Worm (Caenorhabditis elegans): ENCODE results near the gene F36D3.5.

The F36D3.5 gene

DNA sequence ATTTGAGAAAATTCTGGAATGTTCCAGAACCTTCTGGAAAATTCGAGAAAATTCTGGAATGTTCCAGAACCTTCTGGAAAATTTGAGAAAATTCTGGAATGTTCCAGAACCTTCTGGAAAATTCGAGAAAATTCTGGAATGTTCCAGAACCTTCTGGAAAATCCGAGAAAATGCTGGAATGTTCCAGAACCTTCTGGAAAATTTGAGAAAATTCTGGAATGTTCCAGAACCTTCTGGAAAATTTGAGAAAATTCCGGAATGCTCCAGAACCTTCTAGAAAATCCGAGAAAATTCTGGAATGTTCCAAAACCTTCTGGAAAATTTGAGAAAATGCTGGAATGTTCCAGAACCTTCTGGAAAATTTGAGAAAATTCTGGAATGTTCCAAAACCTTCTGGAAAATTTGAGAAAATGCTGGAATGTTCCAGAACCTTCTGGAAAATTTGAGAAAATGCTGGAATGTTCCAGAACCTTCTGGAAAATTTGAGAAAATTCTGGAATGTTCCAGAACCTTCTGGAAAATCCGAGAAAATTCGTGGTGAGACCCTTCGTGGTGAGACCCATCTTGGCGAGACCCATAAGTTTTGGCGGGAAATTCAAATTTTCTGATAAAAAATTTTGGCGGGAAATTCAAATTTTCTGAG is 33.1 kb upstream of the F36D3.5 start:
- TF ChIP-seq hsf-1 (GFP tag; IDR thresholded peaks at IDR 0.05) (peak; percentile 96), pbrm-1 (GFP tag; IDR thresholded peaks at IDR 0.05) (0 out of 2 replicates have a peak, but pooled peaks have one; percentile 13), dox-1 (GFP tag; IDR thresholded peaks at IDR 0.05) (peak; percentile 74), egrh-3 (GFP tag; IDR thresholded peaks at IDR 0.05) (peak; percentile 13), madf-6 (GFP tag; IDR thresholded peaks at IDR 0.05) (peak; percentile 30; the same call in 1 of the 2 replicates)

DNA sequence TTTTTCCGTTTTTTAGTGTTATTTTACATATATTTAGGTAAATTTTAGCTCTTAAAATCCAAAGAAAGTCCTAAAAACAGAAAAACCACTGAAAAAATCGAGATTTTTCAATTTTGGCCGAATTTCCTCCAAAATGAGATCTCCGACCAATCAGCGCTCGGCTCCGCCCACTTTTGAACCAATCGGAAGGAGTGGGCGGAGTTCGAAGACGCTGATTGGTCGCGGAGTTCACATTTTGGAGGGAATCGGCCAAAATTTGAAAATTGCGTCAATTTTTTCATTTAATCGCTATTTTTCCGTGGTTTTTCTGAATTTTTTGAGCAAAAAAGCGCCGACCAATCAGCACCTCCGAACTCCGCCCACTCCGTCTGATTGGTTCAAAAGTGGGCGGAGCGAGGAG is 25.6 kb upstream of the F36D3.5 start:
- TF ChIP-seq chd-7 (tag; optimal IDR thresholded peaks at IDR 0.05) (no peak), nhr-120 (GFP tag; IDR thresholded peaks at IDR 0.05) (no peak), pbrm-1 (GFP tag; IDR thresholded peaks at IDR 0.05) (no peak), nfya-2 (GFP tag; IDR thresholded peaks at IDR 0.05) (no peak), snpc-1.3 (tag; optimal IDR thresholded peaks at IDR 0.05; ENCODE audit: insufficient read depth) (no peak), B0019.2 (GFP tag; conservative IDR thresholded peaks at IDR 0.05) (no peak), fkh-3 (tag; optimal IDR thresholded peaks at IDR 0.05) (no peak), ZK185.1 (tag; optimal IDR thresholded peaks at IDR 0.05; ENCODE audit: poor library complexity, severe bottlenecking) (no peak), ceh-91 (GFP tag; IDR thresholded peaks at IDR 0.05) (no peak)

DNA sequence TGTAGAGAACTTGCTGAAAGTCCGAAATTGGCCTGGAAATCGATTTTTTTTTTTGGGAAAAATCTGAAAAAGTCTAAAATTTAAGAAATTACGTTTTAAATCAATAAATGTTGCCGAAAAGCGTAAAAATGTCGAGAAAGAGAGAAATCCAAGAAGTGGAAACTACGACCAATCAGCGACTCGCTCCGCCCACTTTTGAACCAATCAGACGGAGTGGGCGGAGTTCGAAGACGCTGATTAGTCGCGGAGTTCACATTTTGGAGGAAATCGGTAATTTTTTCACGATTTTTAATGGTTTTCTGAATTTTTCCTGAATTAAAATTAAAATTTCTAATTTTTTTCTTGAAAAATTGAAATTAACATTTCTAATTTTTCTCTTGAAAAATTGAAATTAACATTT is 24.6 kb upstream of the F36D3.5 start:
- TF ChIP-seq B0336.3 (GFP tag; IDR thresholded peaks at IDR 0.05) (no peak), akir-1 (GFP tag; optimal IDR thresholded peaks at IDR 0.05) (no peak), madf-10 (tag; optimal IDR thresholded peaks at IDR 0.05) (no peak), him-1 (tag; optimal IDR thresholded peaks at IDR 0.05) (no peak), B0019.2 (GFP tag; conservative IDR thresholded peaks at IDR 0.05) (no peak), C17E4.6 (GFP tag; IDR thresholded peaks at IDR 0.05) (no peak), sptf-2 (GFP tag; optimal IDR thresholded peaks at IDR 0.05) (no peak), cebp-2 (GFP tag; IDR thresholded peaks at IDR 0.05) (no peak), nhr-27 (tag; optimal IDR thresholded peaks at IDR 0.05) (no peak), attf-3 (GFP tag; conservative IDR thresholded peaks at IDR 0.05) (no peak), ama-1 (optimal IDR thresholded peaks at IDR 0.05) (no peak), ama-1 (GFP tag; optimal IDR thresholded peaks at IDR 0.05) (no peak), B0261.1 (tag; optimal IDR thresholded peaks at IDR 0.05) (no peak), ztf-28 (GFP tag; IDR thresholded peaks at IDR 0.05) (no peak), ceh-58 (GFP tag; IDR thresholded peaks at IDR 0.05) (no peak), ceh-91 (GFP tag; IDR thresholded peaks at IDR 0.05) (no peak), attf-5 (GFP tag; optimal IDR thresholded peaks at IDR 0.05) (no peak), gei-17 (GFP tag; optimal IDR thresholded peaks at IDR 0.05) (no peak)

DNA sequence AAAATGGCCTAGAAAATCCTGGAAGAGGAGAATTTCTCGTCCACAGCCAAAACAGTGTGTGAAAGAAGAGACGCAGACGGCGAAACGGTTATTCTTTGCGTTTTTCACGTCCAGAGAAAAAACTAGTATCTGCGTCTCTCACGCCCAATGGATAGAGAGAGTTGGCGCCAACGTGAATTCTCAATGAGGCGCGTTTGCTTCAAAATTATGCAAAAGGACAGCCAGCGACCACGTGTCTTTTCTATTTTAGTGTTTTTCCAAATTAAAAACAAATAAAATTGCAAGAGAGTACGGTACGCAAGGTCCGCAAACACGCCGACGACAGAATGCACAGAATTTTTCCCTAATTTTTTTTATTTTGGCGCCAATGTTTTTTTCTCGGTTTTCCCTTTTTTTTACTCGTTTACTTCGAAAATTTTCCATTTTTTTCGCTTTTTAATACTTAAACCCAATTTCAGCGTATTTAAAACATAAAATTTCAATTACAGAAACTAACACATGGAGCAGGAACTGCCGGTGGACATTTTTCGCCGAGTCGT is 22.9 kb upstream of the F36D3.5 start, which contains the start of gene Y32B12B.2:
Gene Y32B12B.2 (plus strand): TSS at position 489 of the 539 bp plus-strand sequence.
- TF ChIP-seq egl-18 (GFP tag; IDR thresholded peaks at IDR 0.05) = no peak
- TF ChIP-seq xnd-1 (tag; optimal IDR thresholded peaks at IDR 0.05) = peak; percentile 38
- no peak for TF ChIP-seq madf-10 (tag; optimal IDR thresholded peaks at IDR 0.05)
- TF ChIP-seq let-607 (tag; optimal IDR thresholded peaks at IDR 0.05) = peak in 1 of 2 experiments; percentile 52
- TF ChIP-seq lsl-1 (GFP tag; optimal IDR thresholded peaks at IDR 0.05) = peak; percentile 82
- peak; percentile 67; the same call in 1 of the 2 replicates for TF ChIP-seq D2030.7 (GFP tag; IDR thresholded peaks at IDR 0.05)
- TF ChIP-seq ztf-6 (GFP tag; IDR thresholded peaks at IDR 0.05) = 0 out of 2 replicates have a peak, but pooled peaks have one; percentile 11
- peak; percentile 57 for TF ChIP-seq lin-54 (GFP tag; optimal IDR thresholded peaks at IDR 0.05)
- TF ChIP-seq K11D2.4 (GFP tag; IDR thresholded peaks at IDR 0.05) = peak; percentile 39; the same call in 1 of the 2 replicates
- TF ChIP-seq Y95B8A.8 (GFP tag; IDR thresholded peaks at IDR 0.05) = no peak
- peak; percentile 13 for TF ChIP-seq hrde-1 (tag; optimal IDR thresholded peaks at IDR 0.05; ENCODE audit: borderline replicate concordance)
- TF ChIP-seq mes-4 (tag; optimal IDR thresholded peaks at IDR 0.05) = no peak
- peak; percentile 68; the same call in 1 of the 2 replicates for TF ChIP-seq pbrm-1 (GFP tag; IDR thresholded peaks at IDR 0.05)
- peak; percentile 81 for TF ChIP-seq hmg-1.2 (GFP tag; IDR thresholded peaks at IDR 0.05)
- peak; percentile 76 for TF ChIP-seq dpl-1 (GFP tag; optimal IDR thresholded peaks at IDR 0.05)
- peak; percentile 28; the same call in 1 of the 2 replicates for TF ChIP-seq lir-1 (GFP tag; conservative IDR thresholded peaks at IDR 0.05)
- peak; percentile 40 for TF ChIP-seq tbp1 (GFP tag; optimal IDR thresholded peaks at IDR 0.05)

All from whole organism, young adult.